Fruit fly (Drosophila melanogaster) Kc167 (cell line): ENCODE measurements around the gene snz.

Source experiments
- Myc ChIP-seq: fragments of >200 bp; optimal IDR thresholded peaks from 2 replicates; lab custom pipeline; 2017; ENCODE audit warnings: missing external identifiers
- Sin3A ChIP-seq: fragments of >200 bp; optimal IDR thresholded peaks from 2 replicates; lab custom pipeline; 2018; ENCODE audit warnings: missing external identifiers
- h ChIP-seq: fragments of >200 bp; optimal IDR thresholded peaks from 3 replicates; lab custom pipeline; 2018; ENCODE audit warnings: missing external identifiers
- insv ChIP-seq: fragments of >200 bp; optimal IDR thresholded peaks from 3 replicates; lab custom pipeline; 2018; ENCODE audit warnings: missing external identifiers
- psq ChIP-seq: fragments of >200 bp; optimal IDR thresholded peaks from 2 replicates; lab custom pipeline; 2017; ENCODE audit warnings: missing external identifiers
- ttk ChIP-seq: sonication (Bioruptor generic); optimal IDR thresholded peaks from 2 replicates; lab custom pipeline; 2017; ENCODE audit warnings: missing external identifiers

snz gene

DNA sequence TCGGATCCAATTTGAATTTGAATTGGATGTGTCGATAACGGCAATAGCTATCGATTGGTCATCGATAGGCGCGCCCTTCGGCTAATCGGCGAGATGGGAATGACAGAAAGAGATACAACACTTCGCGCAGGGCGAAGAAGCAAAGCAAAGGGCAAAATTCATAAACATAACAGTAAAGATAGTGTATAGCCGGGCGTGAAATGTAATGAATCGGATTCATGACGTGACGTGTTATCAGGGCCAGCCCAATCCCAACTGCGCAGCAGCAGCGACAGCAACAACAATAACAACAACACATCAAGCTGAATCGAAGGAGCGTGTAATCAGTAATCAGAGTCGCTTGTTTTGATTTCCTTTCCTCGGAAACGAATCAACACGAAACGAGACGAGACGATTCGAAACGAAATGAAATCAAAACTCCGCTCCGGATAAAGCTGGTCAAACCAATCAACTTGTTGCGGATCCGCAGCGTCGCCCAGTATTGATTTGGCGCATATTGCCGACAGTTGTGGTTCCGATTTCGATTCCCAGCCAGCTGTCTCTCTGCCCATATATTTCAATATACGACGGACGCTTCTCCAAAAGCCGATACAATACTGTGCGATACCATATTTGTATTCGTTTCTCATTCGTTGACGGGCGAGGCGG, at the start of gene snz:
Gene snz, plus strand, starts transcription at position 107 of the 648 bp plus-strand sequence.
- TF ChIP-seq ttk (lab: Kevin White, UChicago) (no peak), Sin3A (lab: Kevin White, UChicago) (no peak), h (lab: Kevin White, UChicago) (no peak), Myc (lab: Kevin White, UChicago) (no peak), psq (no peak)

DNA sequence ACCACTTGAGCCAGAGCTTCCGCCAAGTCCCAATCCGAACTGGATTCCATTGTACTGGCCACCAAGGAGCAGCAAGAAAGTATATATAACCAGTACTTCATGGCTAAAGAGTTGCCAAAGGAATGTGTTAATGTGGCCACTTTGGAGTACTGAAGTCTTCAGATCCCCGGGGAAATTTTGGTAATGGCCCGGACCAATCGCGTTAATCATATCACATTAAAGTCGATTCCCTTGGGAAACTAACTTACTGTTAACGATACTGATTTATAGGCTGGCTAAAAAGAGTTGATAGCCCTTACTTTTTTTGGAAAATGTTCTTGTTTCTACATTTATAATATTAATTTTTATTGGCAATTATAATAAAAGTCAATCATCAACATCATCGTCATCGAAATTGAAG, 45.0 kb upstream of the snz start, which contains the start of gene Ir7b:
Gene Ir7b, minus strand, starts transcription at position 101 of the 400 bp plus-strand sequence.
- TF ChIP-seq insv (lab: Kevin White, UChicago) (no peak), h (lab: Kevin White, UChicago) (no peak), Sin3A (lab: Kevin White, UChicago) (no peak), psq (no peak), Myc (lab: Kevin White, UChicago) (no peak), ttk (lab: Kevin White, UChicago) (no peak)

DNA sequence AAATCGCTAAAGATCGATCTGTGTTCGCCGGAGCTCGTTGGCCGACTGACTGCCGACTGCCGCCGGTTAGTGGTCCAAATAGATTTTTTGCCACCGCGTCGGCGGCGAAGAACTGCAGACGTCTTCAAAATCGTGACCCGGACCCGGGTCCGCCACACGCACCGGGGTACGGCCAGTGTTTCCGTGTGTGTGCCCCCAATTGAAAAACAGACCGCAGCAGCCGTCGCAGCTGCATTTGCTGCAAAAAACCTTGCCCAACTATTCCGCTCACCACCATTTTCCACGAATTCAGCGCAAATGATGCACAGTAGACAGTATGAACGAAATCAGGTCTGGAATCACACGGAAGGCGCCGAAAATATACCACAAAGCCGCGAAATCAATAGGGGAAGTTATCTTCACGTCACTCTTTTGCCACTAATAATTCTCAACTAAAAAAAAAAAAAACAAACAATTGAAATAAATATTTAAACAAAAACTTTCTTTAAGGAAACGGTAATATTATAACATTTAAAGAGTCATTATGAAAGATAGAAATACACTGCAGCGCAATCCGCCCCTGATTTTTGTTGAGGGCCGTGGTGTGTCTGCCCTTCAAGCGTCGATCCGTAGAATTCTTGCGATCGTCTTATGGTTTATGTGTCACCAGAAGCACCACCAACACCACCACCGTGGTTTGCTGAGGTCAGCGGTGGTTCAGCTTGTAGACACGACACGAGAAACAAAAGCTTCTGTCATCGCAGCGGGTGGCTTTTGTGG, 38.5 kb upstream of the snz start, which contains the start of gene dec:
Gene dec, minus strand, starts transcription at position 51 of the 759 bp plus-strand sequence.
- TF ChIP-seq Myc (lab: Kevin White, UChicago) (no peak), insv (lab: Kevin White, UChicago) (no peak), h (lab: Kevin White, UChicago) (no peak), Sin3A (lab: Kevin White, UChicago) (no peak), psq (no peak), ttk (lab: Kevin White, UChicago) (no peak)

dm6 chrX:7874094-7874493, 37.8 kb upstream of the snz start, which contains the start of gene Ir7c:
TSS of gene Ir7c (plus strand) at chrX:7874394.
- TF ChIP-seq insv (lab: Kevin White, UChicago) (no peak), psq (no peak), Sin3A (lab: Kevin White, UChicago) (no peak), h (lab: Kevin White, UChicago) (no peak), ttk (lab: Kevin White, UChicago) (no peak), Myc (lab: Kevin White, UChicago) (no peak)

DNA sequence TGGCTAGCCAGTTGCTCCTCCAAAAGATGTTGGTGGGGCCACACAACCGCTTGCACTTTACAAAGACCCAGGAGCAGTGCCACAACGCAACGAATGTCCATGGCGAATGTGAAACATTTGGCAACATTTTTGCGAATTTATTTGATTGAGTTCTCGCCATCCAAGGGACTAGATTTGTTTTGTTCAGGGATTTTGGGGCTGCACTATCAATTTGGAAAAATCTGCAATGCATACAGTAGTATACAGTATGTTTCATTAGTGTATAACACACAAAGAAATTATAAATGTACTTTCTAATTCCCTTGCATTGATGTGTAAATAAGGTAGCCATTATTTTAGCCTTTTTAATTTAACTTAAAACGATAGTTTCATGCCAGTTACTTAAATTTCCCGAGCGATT, 33.2 kb upstream of the snz start, which contains the start of gene Ir7d:
Gene Ir7d, minus strand, starts transcription at position 101 of the 400 bp plus-strand sequence.
- TF ChIP-seq insv (lab: Kevin White, UChicago) (no peak), Sin3A (lab: Kevin White, UChicago) (no peak), Myc (lab: Kevin White, UChicago) (no peak), ttk (lab: Kevin White, UChicago) (no peak), psq (no peak)

DNA sequence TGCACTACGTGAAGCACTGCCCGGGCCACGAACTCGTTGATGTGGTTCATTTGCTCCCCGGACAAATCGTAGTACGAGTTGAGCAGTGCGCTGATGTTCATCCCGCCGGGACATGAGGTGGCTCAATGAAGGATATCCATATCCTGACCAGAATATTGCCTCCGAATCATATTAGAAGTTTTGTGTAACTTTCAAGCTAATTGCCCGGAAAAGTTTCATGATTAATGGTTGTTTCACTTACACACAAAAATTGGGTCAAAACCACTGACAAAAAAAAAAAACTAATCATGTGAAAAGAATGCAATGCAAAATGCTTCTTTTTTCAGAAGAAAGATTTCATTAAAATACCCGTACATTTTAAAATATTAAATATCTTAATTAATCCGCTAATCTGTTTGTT, 30.3 kb upstream of the snz start, which contains the start of gene Ir7e:
Gene Ir7e, minus strand, starts transcription at position 101 of the 400 bp plus-strand sequence.
- no peak for TF ChIP-seq Myc (lab: Kevin White, UChicago)
- no peak for TF ChIP-seq psq
- TF ChIP-seq ttk (lab: Kevin White, UChicago) = no peak
- no peak for TF ChIP-seq Sin3A (lab: Kevin White, UChicago)
- TF ChIP-seq h (lab: Kevin White, UChicago) = no peak
- TF ChIP-seq insv (lab: Kevin White, UChicago) = no peak

DNA sequence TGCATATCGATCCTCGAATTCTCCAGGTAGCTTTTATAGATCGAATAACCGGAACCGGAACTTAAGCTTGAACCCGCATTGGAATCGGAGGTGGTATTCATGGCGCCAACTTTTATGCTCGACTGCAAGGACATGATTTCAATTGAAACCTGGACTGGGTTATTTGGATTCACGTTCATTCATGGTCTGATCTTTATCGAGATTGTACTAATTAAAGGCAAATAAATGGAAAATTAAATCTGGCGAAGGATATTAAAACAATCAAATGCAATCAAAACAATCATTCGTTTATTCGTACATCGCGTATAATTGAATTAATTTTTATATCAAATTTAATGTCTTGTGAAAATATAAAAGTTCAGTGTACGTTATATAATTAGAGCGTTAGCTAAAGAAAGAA, 28.0 kb upstream of the snz start, which contains the start of gene Ir7f:
Gene Ir7f, minus strand, starts transcription at position 101 of the 400 bp plus-strand sequence.
- TF ChIP-seq insv (lab: Kevin White, UChicago) = no peak

DNA sequence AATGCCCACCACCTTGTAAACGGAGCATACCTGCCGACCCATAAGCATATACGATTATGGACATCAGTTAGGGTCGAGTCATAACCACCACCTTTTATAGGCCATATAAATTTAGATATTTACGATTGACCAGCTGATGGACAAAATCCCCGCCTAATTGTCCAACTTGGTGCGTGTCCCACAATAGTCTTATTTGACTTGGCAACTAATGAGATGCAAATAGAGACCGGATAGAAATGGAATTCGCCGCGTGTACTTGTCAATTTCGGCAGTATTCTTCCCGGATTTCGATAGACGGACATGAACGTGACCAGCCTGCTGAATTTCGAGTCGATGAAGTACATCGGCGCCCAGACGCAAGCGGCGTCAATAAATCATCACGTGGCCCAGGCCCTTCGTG, 27.5 kb upstream of the snz start, which contains the start of gene Ir7g:
Gene Ir7g, plus strand, starts transcription at position 301 of the 400 bp plus-strand sequence.
- TF ChIP-seq Myc (lab: Kevin White, UChicago) (no peak), h (lab: Kevin White, UChicago) (no peak), psq (no peak), insv (lab: Kevin White, UChicago) (no peak), Sin3A (lab: Kevin White, UChicago) (no peak), ttk (lab: Kevin White, UChicago) (no peak)

DNA sequence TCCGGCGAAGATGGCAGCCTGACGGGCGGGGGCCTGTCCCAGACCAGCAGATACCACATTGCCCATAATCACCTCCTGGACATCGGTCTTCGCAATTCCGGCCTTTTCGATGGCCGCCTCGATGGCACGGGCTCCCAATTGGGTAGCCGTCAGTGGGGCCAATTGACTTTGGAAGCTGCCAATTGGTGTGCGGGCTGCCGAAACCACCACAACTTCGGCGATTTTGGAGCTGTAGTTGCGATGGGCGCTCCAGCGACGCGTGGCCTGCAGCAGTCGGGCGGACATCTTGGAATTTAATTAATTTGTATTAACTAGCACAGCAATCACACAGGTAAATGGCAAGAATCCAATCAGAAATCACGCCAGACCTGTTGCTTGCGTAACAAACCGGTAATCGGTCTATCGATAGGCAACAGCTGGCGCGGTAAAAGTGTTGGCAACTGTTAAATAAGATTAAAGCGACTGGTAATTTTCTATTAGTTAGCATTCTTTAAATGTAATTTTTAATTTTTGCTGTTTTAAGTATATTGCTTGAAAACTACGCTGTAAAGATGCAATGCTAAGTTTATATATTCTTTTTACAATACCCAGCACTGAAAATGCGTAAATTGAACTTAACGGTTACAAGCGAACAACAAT, 23.4 kb upstream of the snz start, which contains the start of gene Acat1:
Gene Acat1, minus strand, starts transcription at position 400 of the 639 bp plus-strand sequence.
- TF ChIP-seq insv (lab: Kevin White, UChicago) = no peak
- TF ChIP-seq psq = no peak
- no peak for TF ChIP-seq Sin3A (lab: Kevin White, UChicago)
- TF ChIP-seq ttk (lab: Kevin White, UChicago) = no peak
- TF ChIP-seq Myc (lab: Kevin White, UChicago) = no peak
- no peak for TF ChIP-seq h (lab: Kevin White, UChicago)

dm6 chrX:7891596-7892538, 20.0 kb upstream of the snz start, which contains the start of gene Nek2:
TSS of gene Nek2 (minus strand) at chrX:7891646.
- TF ChIP-seq Myc (lab: Kevin White, UChicago) (no peak), insv (lab: Kevin White, UChicago) (no peak), Sin3A (lab: Kevin White, UChicago) (no peak), psq (no peak), h (lab: Kevin White, UChicago) (no peak), ttk (lab: Kevin White, UChicago) (no peak)
